Worm (Caenorhabditis elegans) whole organism, L2 larva: Measurements from ENCODE around the gene lgc-41.

Source experiments
- Y55F3AM.14 ChIP-seq: fragments of 200-800 bp; sonication (Bioruptor generic); optimal IDR thresholded peaks from 2 replicates; lab custom pipeline; 2018; ENCODE audit warnings: mild to moderate bottlenecking, missing genetic modification characterization, missing compliant biosample characterization
- ama-1 ChIP-seq: fragments of 150-350 bp; optimal IDR thresholded peaks from 2 replicates; lab custom pipeline; 2018; ENCODE audit warnings: inconsistent platforms
- ceh-16 ChIP-seq: fragments of 150-350 bp; optimal IDR thresholded peaks from 2 replicates; lab custom pipeline; 2014; ENCODE audit warnings: missing biosample characterization, missing genetic modification characterization
- dmd-4 ChIP-seq: sonication (generic microtip); optimal IDR thresholded peaks from 2 replicates; lab custom pipeline; 2017; ENCODE audit warnings: missing biosample characterization, missing genetic modification characterization
- elt-1 ChIP-seq: fragments of 150-350 bp; optimal IDR thresholded peaks from 2 replicates; lab custom pipeline; 2014; ENCODE audit warnings: missing biosample characterization, missing genetic modification characterization
- elt-3 ChIP-seq: sonication (generic microtip); optimal IDR thresholded peaks from 2 replicates; lab custom pipeline; 2017; ENCODE audit warnings: missing biosample characterization, missing genetic modification characterization
- mab-5 ChIP-seq: fragments of 150-350 bp; optimal IDR thresholded peaks from 2 replicates; lab custom pipeline; 2014; ENCODE audit warnings: missing biosample characterization, missing genetic modification characterization
- nhr-21 ChIP-seq: fragments of 150-350 bp; optimal IDR thresholded peaks from 2 replicates; lab custom pipeline; 2014; ENCODE audit warnings: missing biosample characterization, missing genetic modification characterization
- nhr-23 ChIP-seq: fragments of 150-350 bp; optimal IDR thresholded peaks from 2 replicates; lab custom pipeline; 2014; ENCODE audit warnings: missing biosample characterization, missing genetic modification reagents, missing genetic modification characterization
- sem-4 ChIP-seq: fragments of 150-350 bp; optimal IDR thresholded peaks from 2 replicates; lab custom pipeline; 2014; ENCODE audit warnings: missing biosample characterization, missing genetic modification reagents, missing genetic modification characterization
- ztf-4 ChIP-seq: fragments of 150-350 bp; optimal IDR thresholded peaks from 2 replicates; lab custom pipeline; 2014; ENCODE audit warnings: missing biosample characterization, missing genetic modification characterization

ce11 chrX:10499590-10499989 lies 45.5 kb downstream of the lgc-41 start, which contains the start of gene vab-3:
- no peak for TF ChIP-seq ceh-16 (tag; lab: Kevin White, UChicago)
- no peak for TF ChIP-seq dmd-4 (tag; lab: Kevin White, UChicago)
- TF ChIP-seq elt-1 (tag; lab: Kevin White, UChicago), result no peak
- TF ChIP-seq ama-1 (lab: Kevin White, UChicago), result no peak
- TF ChIP-seq mab-5 (tag; lab: Kevin White, UChicago), result no peak
- TF ChIP-seq elt-3 (tag; lab: Kevin White, UChicago), result no peak
- TF ChIP-seq ztf-4 (tag; lab: Kevin White, UChicago), result no peak
- TF ChIP-seq nhr-23 (tag; lab: Kevin White, UChicago), result no peak
- TF ChIP-seq nhr-21 (tag; lab: Kevin White, UChicago), result no peak
- no peak for TF ChIP-seq sem-4
- no peak for TF ChIP-seq Y55F3AM.14 (GFP tag; lab: Kevin White, UChicago)
